Fruit fly (Drosophila melanogaster) whole organism, embryonic: ENCODE data around the gene Vps13D.

Experiments
- Antp ChIP-seq: fragments of 200-800 bp; sonication (Bioruptor generic); optimal IDR thresholded peaks from 3 replicates; lab custom pipeline; 2016; ENCODE audit warnings: missing biosample characterization, missing genetic modification characterization
- CG12071 ChIP-seq: fragments of 200-800 bp; sonication (Bioruptor generic); optimal IDR thresholded peaks from 3 replicates; lab custom pipeline; 2018; ENCODE audit warnings: missing biosample characterization, mild to moderate bottlenecking, missing genetic modification characterization
- CG12155 ChIP-seq: fragments of 200-800 bp; sonication (Bioruptor generic); optimal IDR thresholded peaks from 3 replicates; lab custom pipeline; 2016; ENCODE audit warnings: missing biosample characterization, missing genetic modification characterization
- CG12391 ChIP-seq: fragments of 200-800 bp; sonication (Bioruptor generic); optimal IDR thresholded peaks from 3 replicates; lab custom pipeline; 2018; ENCODE audit warnings: missing biosample characterization, mild to moderate bottlenecking, missing genetic modification characterization, moderate library complexity
- CG13424 ChIP-seq: fragments of 200-800 bp; sonication (Bioruptor generic); optimal IDR thresholded peaks from 2 replicates; lab custom pipeline; 2019; ENCODE audit warnings: missing biosample characterization, mild to moderate bottlenecking, missing genetic modification characterization, moderate library complexity
- CG13624 ChIP-seq: fragments of 200-800 bp; sonication (Bioruptor generic); optimal IDR thresholded peaks from 2 replicates; lab custom pipeline; 2016; ENCODE audit warnings: missing biosample characterization, missing genetic modification characterization
- CG15011 ChIP-seq: fragments of 200-800 bp; sonication (Bioruptor generic); optimal IDR thresholded peaks from 3 replicates; lab custom pipeline; 2018; ENCODE audit warnings: missing biosample characterization, mild to moderate bottlenecking, missing genetic modification characterization
- CG15696 ChIP-seq: fragments of 200-800 bp; sonication (Bioruptor generic); optimal IDR thresholded peaks from 2 replicates; lab custom pipeline; 2019; ENCODE audit warnings: missing biosample characterization, mild to moderate bottlenecking, missing genetic modification characterization, moderate library complexity
- CG16779 ChIP-seq: fragments of 200-800 bp; sonication (Bioruptor generic); IDR thresholded peaks from 2 replicates; pipeline ENCODE4 v1.3.6; 2022; ENCODE audit warnings: missing biosample characterization, missing genetic modification characterization
- CG17802 ChIP-seq: fragments of 200-800 bp; sonication (Bioruptor generic); optimal IDR thresholded peaks from 2 replicates; lab custom pipeline; 2018; ENCODE audit warnings: missing biosample characterization, mild to moderate bottlenecking, missing genetic modification characterization, moderate library complexity
- CG18262 ChIP-seq: fragments of 200-800 bp; optimal IDR thresholded peaks from 3 replicates; lab custom pipeline; 2019; ENCODE audit warnings: missing biosample characterization, mild to moderate bottlenecking, missing genetic modification characterization, moderate library complexity
- CG18476 ChIP-seq: fragments of 200-800 bp; sonication (Bioruptor generic); optimal IDR thresholded peaks from 2 replicates; lab custom pipeline; 2016; ENCODE audit warnings: missing biosample characterization, mild to moderate bottlenecking, missing genetic modification characterization
- CG6683 ChIP-seq: fragments of 200-800 bp; sonication (Bioruptor generic); optimal IDR thresholded peaks from 2 replicates; lab custom pipeline; 2017; ENCODE audit warnings: missing biosample characterization, mild to moderate bottlenecking, missing genetic modification characterization, missing genetic modification reagents
- CG6689 ChIP-seq: fragments of 200-800 bp; sonication (Bioruptor generic); IDR thresholded peaks from 2 replicates; pipeline ENCODE4 v1.3.6; 2022; ENCODE audit warnings: missing biosample characterization, missing genetic modification characterization
- CG6813 ChIP-seq: fragments of 200-800 bp; sonication (Bioruptor generic); optimal IDR thresholded peaks from 2 replicates; lab custom pipeline; 2017; ENCODE audit warnings: missing biosample characterization, missing genetic modification characterization, mild to moderate bottlenecking, moderate library complexity, missing genetic modification reagents
- CG8924 ChIP-seq: fragments of 200-800 bp; optimal IDR thresholded peaks from 3 replicates; lab custom pipeline; 2019; ENCODE audit warnings: missing biosample characterization, mild to moderate bottlenecking, missing genetic modification characterization, moderate library complexity
- CrebB ChIP-seq: fragments of 200-800 bp; sonication (Bioruptor generic); optimal IDR thresholded peaks from 3 replicates; lab custom pipeline; 2018; ENCODE audit warnings: missing biosample characterization, mild to moderate bottlenecking, missing genetic modification characterization
- HLH4C ChIP-seq: fragments of 200-800 bp; sonication (Bioruptor generic); IDR thresholded peaks from 3 replicates; pipeline ENCODE4 v1.3.6; 2022; ENCODE audit warnings: missing biosample characterization, missing genetic modification characterization; ENCODE audit not compliant: partially characterized antibody
- HmgZ ChIP-seq: fragments of 200-800 bp; sonication (Bioruptor generic); optimal IDR thresholded peaks from 2 replicates; lab custom pipeline; 2018; ENCODE audit warnings: missing biosample characterization, mild to moderate bottlenecking, missing genetic modification characterization
- Hr51 ChIP-seq, 2 experiments: fragments of 200-800 bp; sonication (Bioruptor generic); optimal IDR thresholded peaks; 2 replicates in 1 of 2; 3 replicates in 1 of 2; lab custom pipeline; 2016 to 2018; ENCODE audit warnings: missing biosample characterization in 2 of 2, missing genetic modification characterization in 2 of 2, mild to moderate bottlenecking in 1 of 2, moderate library complexity in 1 of 2
- Hr78 ChIP-seq, 2 experiments: fragments of 200-800 bp in 1 of 2; fragments of >200 bp in 1 of 2; sonication (Bioruptor generic) in 1 of 2; optimal IDR thresholded peaks; 2 replicates each; lab custom pipeline; 2017 to 2019; ENCODE audit warnings: missing biosample characterization in 2 of 2, missing genetic modification characterization in 2 of 2, mild to moderate bottlenecking in 1 of 2, moderate library complexity in 1 of 2
- MTF-1 ChIP-seq: fragments of 200-800 bp; sonication (Bioruptor generic); optimal IDR thresholded peaks from 2 replicates; lab custom pipeline; 2018; ENCODE audit warnings: missing biosample characterization, mild to moderate bottlenecking, missing genetic modification characterization, borderline replicate concordance
- NC2β ChIP-seq: fragments of 200-800 bp; sonication (Bioruptor generic); optimal IDR thresholded peaks from 2 replicates; lab custom pipeline; 2016; ENCODE audit warnings: missing biosample characterization, missing genetic modification characterization
- Nf-YA ChIP-seq: fragments of 200-800 bp; sonication (Bioruptor generic); IDR thresholded peaks from 2 replicates; pipeline ENCODE4 v1.3.6; 2022; ENCODE audit warnings: missing biosample characterization, missing genetic modification characterization
- Six4 ChIP-seq: fragments of 200-800 bp; sonication (Bioruptor generic); optimal IDR thresholded peaks from 2 replicates; lab custom pipeline; 2016; ENCODE audit warnings: missing biosample characterization, missing genetic modification characterization
- Sry-δ ChIP-seq: fragments of 200-800 bp; sonication (Bioruptor generic); optimal IDR thresholded peaks from 2 replicates; lab custom pipeline; 2016; ENCODE audit warnings: missing biosample characterization, missing genetic modification characterization
- Taf1 ChIP-seq: fragments of 200-800 bp; sonication (Bioruptor generic); IDR thresholded peaks from 2 replicates; pipeline ENCODE4 v1.3.6; 2022; ENCODE audit warnings: missing biosample characterization, missing genetic modification characterization
- Trl ChIP-seq, 3 experiments: fragments of >200 bp in 2 of 3; fragments of 200-800 bp in 1 of 3; sonication (Bioruptor generic) in 1 of 3; optimal IDR thresholded peaks; 2 replicates in 1 of 3; 3 replicates in 2 of 3; lab custom pipeline; 2016 to 2017; ENCODE audit warnings: missing biosample characterization in 1 of 3, missing genetic modification characterization in 1 of 3
- az2 ChIP-seq: fragments of 200-800 bp; sonication (Bioruptor generic); optimal IDR thresholded peaks from 3 replicates; lab custom pipeline; 2016; ENCODE audit warnings: missing biosample characterization, missing genetic modification characterization
- btn ChIP-seq: fragments of 200-800 bp; sonication (Bioruptor generic); optimal IDR thresholded peaks from 2 replicates; lab custom pipeline; 2016; ENCODE audit warnings: missing biosample characterization, missing genetic modification characterization
- chn ChIP-seq: fragments of 200-800 bp; sonication (Bioruptor generic); optimal IDR thresholded peaks from 2 replicates; lab custom pipeline; 2016; ENCODE audit warnings: missing biosample characterization, missing genetic modification characterization
- crol ChIP-seq: fragments of 200-800 bp; sonication (Bioruptor generic); IDR thresholded peaks from 2 replicates; pipeline ENCODE4 v1.3.6; 2022; ENCODE audit warnings: missing biosample characterization, missing genetic modification characterization
- ems ChIP-seq: fragments of 200-800 bp; sonication (Bioruptor generic); optimal IDR thresholded peaks from 3 replicates; lab custom pipeline; 2016; ENCODE audit warnings: missing biosample characterization, missing genetic modification characterization
- esg ChIP-seq: fragments of 200-800 bp; sonication (Bioruptor generic); conservative IDR thresholded peaks from 2 replicates; pipeline ENCODE4 v1.3.6; 2022; ENCODE audit warnings: missing biosample characterization, missing genetic modification characterization
- ham ChIP-seq: fragments of 200-800 bp; sonication (Bioruptor generic); IDR thresholded peaks from 2 replicates; pipeline ENCODE4 v1.3.6; 2022; ENCODE audit warnings: missing biosample characterization, missing genetic modification characterization
- hbn ChIP-seq: fragments of 200-800 bp; sonication (Bioruptor generic); IDR thresholded peaks from 2 replicates; pipeline ENCODE4 v1.3.6; 2022; ENCODE audit warnings: missing biosample characterization, missing genetic modification characterization; ENCODE audit not compliant: partially characterized antibody
- insv ChIP-seq, 2 experiments: fragments of 200-800 bp; sonication (Bioruptor generic); optimal IDR thresholded peaks; 3 replicates each; lab custom pipeline; 2016 to 2018; ENCODE audit warnings: missing biosample characterization in 2 of 2, missing genetic modification characterization in 2 of 2
- kay ChIP-seq: fragments of 200-800 bp; sonication (Bioruptor generic); optimal IDR thresholded peaks from 2 replicates; lab custom pipeline; 2016; ENCODE audit warnings: missing biosample characterization, missing genetic modification characterization
- kni ChIP-seq: fragments of 200-800 bp; sonication (Bioruptor generic); optimal IDR thresholded peaks from 3 replicates; lab custom pipeline; 2017; ENCODE audit warnings: mild to moderate bottlenecking, missing biosample characterization, missing genetic modification reagents, missing genetic modification characterization
- lmd ChIP-seq: fragments of 200-800 bp; sonication (Bioruptor generic); IDR thresholded peaks from 2 replicates; pipeline ENCODE4 v1.3.6; 2022; ENCODE audit warnings: missing biosample characterization, missing genetic modification characterization
- lov ChIP-seq, 2 experiments: fragments of 200-800 bp in 1 of 2; fragments of >200 bp in 1 of 2; sonication (Bioruptor generic) in 1 of 2; IDR thresholded peaks in 1 of 2; optimal IDR thresholded peaks in 1 of 2; 2 replicates in 1 of 2; 3 replicates in 1 of 2; pipeline versions ENCODE4 v1.3.6 to Lab custom; 2017 to 2022; ENCODE audit warnings: missing biosample characterization in 1 of 2, missing genetic modification characterization in 1 of 2
- nau ChIP-seq: fragments of 200-800 bp; sonication (Bioruptor generic); optimal IDR thresholded peaks from 3 replicates; lab custom pipeline; 2017; ENCODE audit warnings: missing biosample characterization, mild to moderate bottlenecking, missing genetic modification characterization, missing genetic modification reagents
- nerfin-2 ChIP-seq: fragments of 200-800 bp; sonication (Bioruptor generic); IDR thresholded peaks from 2 replicates; pipeline ENCODE4 v1.3.6; 2022; ENCODE audit warnings: missing biosample characterization, missing genetic modification characterization; ENCODE audit not compliant: partially characterized antibody
- nom ChIP-seq: fragments of 200-800 bp; sonication (Bioruptor generic); optimal IDR thresholded peaks from 2 replicates; lab custom pipeline; 2017; ENCODE audit warnings: missing biosample characterization, missing genetic modification characterization, mild to moderate bottlenecking, moderate library complexity, missing genetic modification reagents
- ro ChIP-seq: fragments of 200-800 bp; sonication (Bioruptor generic); IDR thresholded peaks from 2 replicates; pipeline ENCODE4 v1.3.6; 2022; ENCODE audit warnings: missing biosample characterization, missing genetic modification characterization
- sens-2 ChIP-seq: fragments of 200-800 bp; sonication (Bioruptor generic); IDR thresholded peaks from 2 replicates; pipeline ENCODE4 v1.3.6; 2022; ENCODE audit warnings: missing biosample characterization, missing genetic modification characterization
- tll ChIP-seq, 2 experiments: fragments of 200-800 bp in 1 of 2; fragments of >200 bp in 1 of 2; sonication (Bioruptor generic) in 1 of 2; optimal IDR thresholded peaks; 2 replicates each; lab custom pipeline; 2017 to 2019; ENCODE audit warnings: missing biosample characterization in 2 of 2, missing genetic modification characterization in 2 of 2, mild to moderate bottlenecking in 1 of 2, moderate library complexity in 1 of 2
- ttk ChIP-seq: fragments of 200-800 bp; sonication (Bioruptor generic); IDR thresholded peaks from 2 replicates; pipeline ENCODE4 v2.1.2; 2022; ENCODE audit warnings: missing biosample characterization, missing genetic modification characterization
- wor ChIP-seq: fragments of 200-800 bp; sonication (Bioruptor generic); IDR thresholded peaks from 2 replicates; pipeline ENCODE4 v1.3.6; 2022; ENCODE audit warnings: missing biosample characterization, missing genetic modification characterization

The Vps13D gene

dm6 chr3L:12798795-12799311 is 44.0 kb downstream of the Vps13D start (continued):
- TF ChIP-seq CG13624 (GFP tag; lab: Kevin White, UChicago), result no peak
- TF ChIP-seq Hr51 (GFP tag; optimal IDR thresholded peaks at IDR 0.05; lab: Kevin White, UChicago), result peak in 1 of 2 experiments; percentile 18
- TF ChIP-seq sens-2 (GFP tag; lab: Robert Waterston, UW), result no peak
- peak; percentile 40 for TF ChIP-seq nom
- TF ChIP-seq insv (GFP tag; optimal IDR thresholded peaks at IDR 0.05; lab: Kevin White, UChicago), result no peak
- TF ChIP-seq crol, result no peak
- TF ChIP-seq ro (GFP tag; lab: Robert Waterston, UW), result no peak
- no peak for TF ChIP-seq Sry-δ (GFP tag; lab: Kevin White, UChicago)
- TF ChIP-seq HmgZ (tag; lab: Kevin White, UChicago), result no peak
- TF ChIP-seq btn (GFP tag; lab: Kevin White, UChicago), result no peak
- TF ChIP-seq Trl (optimal IDR thresholded peaks at IDR 0.05; lab: Kevin White, UChicago), result no peak
- TF ChIP-seq Trl (GFP tag; optimal IDR thresholded peaks at IDR 0.05; lab: Kevin White, UChicago), result no peak
- TF ChIP-seq CG13424, result no peak
- 0 out of 2 replicates have a peak, but pooled peaks have one; percentile 20 for TF ChIP-seq lmd (GFP tag; lab: Robert Waterston, UW)
- TF ChIP-seq NC2β (GFP tag; lab: Kevin White, UChicago), result no peak
- no peak for TF ChIP-seq ems (GFP tag; lab: Kevin White, UChicago)
- no peak for TF ChIP-seq CG8924 (tag; lab: Kevin White, UChicago)
- TF ChIP-seq Taf1 (GFP tag; lab: Robert Waterston, UW), result no peak
- no peak for TF ChIP-seq wor (GFP tag; lab: Robert Waterston, UW)
- TF ChIP-seq CG12071 (GFP tag; lab: Kevin White, UChicago), result peak; percentile 6
- no peak for TF ChIP-seq nau
- TF ChIP-seq hbn, result no peak
- no peak for TF ChIP-seq CG16779
- peak; percentile 25 for TF ChIP-seq MTF-1 (GFP tag; lab: Kevin White, UChicago)
- no peak for TF ChIP-seq lov (optimal IDR thresholded peaks at IDR 0.05; lab: Kevin White, UChicago)
- TF ChIP-seq lov (GFP tag; IDR thresholded peaks at IDR 0.05; lab: Robert Waterston, UW), result no peak
- no peak for TF ChIP-seq CG15696 (tag; lab: Kevin White, UChicago)
- peak; percentile 29; the same call in 1 of the 2 replicates for TF ChIP-seq CG6689 (GFP tag; lab: Robert Waterston, UW)
- peak; percentile 2 for TF ChIP-seq CG12155
- TF ChIP-seq CG12391 (tag; lab: Kevin White, UChicago), result no peak
- no peak for TF ChIP-seq kay (GFP tag; lab: Kevin White, UChicago)
- no peak for TF ChIP-seq Nf-YA (GFP tag; lab: Robert Waterston, UW)
- no peak for TF ChIP-seq esg
- TF ChIP-seq CG6813, result no peak
- TF ChIP-seq CG18476 (GFP tag; lab: Kevin White, UChicago), result peak; percentile 15
- TF ChIP-seq Antp (GFP tag; lab: Kevin White, UChicago), result no peak
- TF ChIP-seq CrebB, result peak; percentile 33
- TF ChIP-seq nerfin-2 (GFP tag; lab: Robert Waterston, UW), result no peak
- TF ChIP-seq ham (GFP tag; lab: Robert Waterston, UW), result no peak
- TF ChIP-seq CG18262 (tag; lab: Kevin White, UChicago), result peak; percentile 35
- peak in 1 of 2 experiments; percentile 16 for TF ChIP-seq Hr78 (GFP tag; optimal IDR thresholded peaks at IDR 0.05; lab: Kevin White, UChicago)
- TF ChIP-seq CG15011 (GFP tag; lab: Kevin White, UChicago), result no peak
- no peak for TF ChIP-seq Six4 (GFP tag; lab: Kevin White, UChicago)
- no peak for TF ChIP-seq CG17802 (tag; lab: Kevin White, UChicago)
- no peak for TF ChIP-seq HLH4C (GFP tag; lab: Robert Waterston, UW)
- TF ChIP-seq ttk, result no peak
- peak; percentile 28 for TF ChIP-seq kni
- TF ChIP-seq chn (GFP tag; lab: Kevin White, UChicago), result no peak
- no peak for TF ChIP-seq CG6683 (GFP tag; lab: Kevin White, UChicago)
- TF ChIP-seq tll (GFP tag; optimal IDR thresholded peaks at IDR 0.05; lab: Kevin White, UChicago), result no peak
- no peak for TF ChIP-seq az2
